Fruit fly (Drosophila melanogaster) whole organism, embryonic: ENCODE measurements around the gene CG4297.

Experiments
- Abd-B ChIP-seq: fragments of 200-800 bp; sonication (Bioruptor generic); optimal IDR thresholded peaks from 2 replicates; lab custom pipeline; 2018; ENCODE audit warnings: missing biosample characterization, mild to moderate bottlenecking, missing genetic modification characterization, moderate library complexity
- CG10267 ChIP-seq: fragments of 200-800 bp; sonication (Bioruptor generic); optimal IDR thresholded peaks from 2 replicates; lab custom pipeline; 2018; ENCODE audit warnings: missing biosample characterization, mild to moderate bottlenecking, missing genetic modification characterization, moderate library complexity
- CG10274 ChIP-seq: fragments of 200-800 bp; sonication (Bioruptor generic); optimal IDR thresholded peaks from 3 replicates; lab custom pipeline; 2017; ENCODE audit warnings: missing biosample characterization, mild to moderate bottlenecking, missing genetic modification characterization
- CG10366 ChIP-seq: fragments of 200-800 bp; sonication (Bioruptor generic); IDR thresholded peaks from 2 replicates; pipeline ENCODE4 v1.3.6; 2022; ENCODE audit warnings: missing biosample characterization, missing genetic modification characterization
- CG12104 ChIP-seq: fragments of 200-800 bp; sonication (Bioruptor generic); optimal IDR thresholded peaks from 3 replicates; lab custom pipeline; 2016; ENCODE audit warnings: missing biosample characterization, missing genetic modification characterization
- CG12236 ChIP-seq: fragments of 200-800 bp; sonication (Bioruptor generic); optimal IDR thresholded peaks from 2 replicates; lab custom pipeline; 2016; ENCODE audit warnings: missing biosample characterization, missing genetic modification characterization
- CG12769 ChIP-seq: fragments of 200-800 bp; sonication (Bioruptor generic); optimal IDR thresholded peaks from 2 replicates; lab custom pipeline; 2019; ENCODE audit warnings: missing biosample characterization, mild to moderate bottlenecking, missing genetic modification characterization, moderate library complexity
- CG14014 ChIP-seq: fragments of 200-800 bp; sonication (Bioruptor generic); IDR thresholded peaks from 2 replicates; pipeline ENCODE4 v1.3.6; 2022; ENCODE audit warnings: missing biosample characterization, missing genetic modification characterization
- CG14050 ChIP-seq: fragments of 200-800 bp; sonication (Bioruptor generic); IDR thresholded peaks from 3 replicates; pipeline ENCODE4 v1.3.6; 2022; ENCODE audit warnings: missing biosample characterization, missing genetic modification characterization
- CG1647 ChIP-seq: fragments of 200-800 bp; sonication (Bioruptor generic); optimal IDR thresholded peaks from 3 replicates; lab custom pipeline; 2016; ENCODE audit warnings: missing biosample characterization, missing genetic modification characterization
- CG16779 ChIP-seq: fragments of 200-800 bp; sonication (Bioruptor generic); IDR thresholded peaks from 2 replicates; pipeline ENCODE4 v1.3.6; 2022; ENCODE audit warnings: missing biosample characterization, missing genetic modification characterization
- CG30020 ChIP-seq: fragments of 200-800 bp; optimal IDR thresholded peaks from 2 replicates; lab custom pipeline; 2019; ENCODE audit warnings: missing biosample characterization, mild to moderate bottlenecking, missing genetic modification characterization, moderate library complexity
- CG34376 ChIP-seq: fragments of 200-800 bp; sonication (Bioruptor generic); optimal IDR thresholded peaks from 2 replicates; lab custom pipeline; 2018; ENCODE audit warnings: missing biosample characterization, mild to moderate bottlenecking, missing genetic modification characterization
- CG5180 ChIP-seq: fragments of 200-800 bp; sonication (Bioruptor generic); optimal IDR thresholded peaks from 3 replicates; lab custom pipeline; 2017; ENCODE audit warnings: missing biosample characterization, missing genetic modification characterization, mild to moderate bottlenecking, moderate library complexity, missing genetic modification reagents
- CG7963 ChIP-seq: fragments of 200-800 bp; sonication (Bioruptor generic); IDR thresholded peaks from 3 replicates; pipeline ENCODE4 v1.3.6; 2022; ENCODE audit warnings: missing biosample characterization, missing genetic modification characterization; ENCODE audit not compliant: partially characterized antibody
- CG8359 ChIP-seq: fragments of 200-800 bp; sonication (Bioruptor generic); optimal IDR thresholded peaks from 2 replicates; lab custom pipeline; 2017; ENCODE audit warnings: missing biosample characterization, mild to moderate bottlenecking, missing genetic modification characterization, borderline replicate concordance
- CG8478 ChIP-seq: fragments of >200 bp; optimal IDR thresholded peaks from 2 replicates; lab custom pipeline; 2018
- Chrac-16 ChIP-seq: fragments of 200-800 bp; sonication (Bioruptor generic); optimal IDR thresholded peaks from 3 replicates; lab custom pipeline; 2016; ENCODE audit warnings: missing biosample characterization, missing genetic modification characterization
- CrebB ChIP-seq: fragments of 200-800 bp; sonication (Bioruptor generic); optimal IDR thresholded peaks from 3 replicates; lab custom pipeline; 2018; ENCODE audit warnings: missing biosample characterization, mild to moderate bottlenecking, missing genetic modification characterization
- D ChIP-seq, 2 experiments: fragments of 200-800 bp in 1 of 2; fragments of >200 bp in 1 of 2; sonication (Bioruptor generic) in 1 of 2; optimal IDR thresholded peaks; 2 replicates in 1 of 2; 3 replicates in 1 of 2; lab custom pipeline; 2017; ENCODE audit warnings: mild to moderate bottlenecking in 1 of 2, missing biosample characterization in 1 of 2, missing genetic modification characterization in 1 of 2, missing genetic modification reagents in 1 of 2
- Dbx ChIP-seq: fragments of 200-800 bp; sonication (Bioruptor generic); IDR thresholded peaks from 3 replicates; pipeline ENCODE4 v1.3.6; 2022; ENCODE audit warnings: missing biosample characterization, missing genetic modification characterization
- Dfd ChIP-seq, 2 experiments: fragments of >200 bp; optimal IDR thresholded peaks; 2 replicates each; lab custom pipeline; 2017; ENCODE audit warnings: missing biosample characterization in 2 of 2, missing genetic modification characterization in 2 of 2
- ERR ChIP-seq: fragments of 200-800 bp; sonication (Bioruptor generic); optimal IDR thresholded peaks from 2 replicates; lab custom pipeline; 2016; ENCODE audit warnings: missing biosample characterization, missing genetic modification characterization
- Eip74EF ChIP-seq, 2 experiments: fragments of 200-800 bp in 1 of 2; fragments of >200 bp in 1 of 2; sonication (Bioruptor generic) in 1 of 2; optimal IDR thresholded peaks; 2 replicates each; lab custom pipeline; 2017 to 2019; ENCODE audit warnings: missing biosample characterization in 2 of 2, missing genetic modification characterization in 2 of 2, mild to moderate bottlenecking in 1 of 2, moderate library complexity in 1 of 2
- HHEX ChIP-seq: fragments of 200-800 bp; sonication (Bioruptor generic); optimal IDR thresholded peaks from 3 replicates; lab custom pipeline; 2017; ENCODE audit warnings: missing biosample characterization, mild to moderate bottlenecking, missing genetic modification characterization, missing genetic modification reagents
- Kr ChIP-seq: fragments of 200-800 bp; sonication (Bioruptor generic); optimal IDR thresholded peaks from 2 replicates; lab custom pipeline; 2017; ENCODE audit warnings: missing biosample characterization, mild to moderate bottlenecking, missing genetic modification characterization
- Optix ChIP-seq: fragments of 200-800 bp; sonication (Bioruptor generic); IDR thresholded peaks from 3 replicates; pipeline ENCODE4 v1.3.6; 2022; ENCODE audit warnings: missing biosample characterization, missing genetic modification characterization
- Sin3A ChIP-seq: fragments of >200 bp; optimal IDR thresholded peaks from 2 replicates; lab custom pipeline; 2018
- Ssrp ChIP-seq: fragments of 200-800 bp; sonication (Bioruptor generic); optimal IDR thresholded peaks from 2 replicates; lab custom pipeline; 2018; ENCODE audit warnings: missing biosample characterization, mild to moderate bottlenecking, missing genetic modification characterization, moderate library complexity
- YL-1 ChIP-seq: fragments of 200-800 bp; sonication (Bioruptor generic); optimal IDR thresholded peaks from 3 replicates; lab custom pipeline; 2017; ENCODE audit warnings: missing biosample characterization, mild to moderate bottlenecking, missing genetic modification characterization
- ac ChIP-seq: fragments of 200-800 bp; sonication (Bioruptor generic); optimal IDR thresholded peaks from 3 replicates; lab custom pipeline; 2017; ENCODE audit warnings: missing biosample characterization, mild to moderate bottlenecking, missing genetic modification characterization
- chn ChIP-seq: fragments of 200-800 bp; sonication (Bioruptor generic); optimal IDR thresholded peaks from 2 replicates; lab custom pipeline; 2016; ENCODE audit warnings: missing biosample characterization, missing genetic modification characterization
- corto ChIP-seq: fragments of 200-800 bp; sonication (Bioruptor generic); optimal IDR thresholded peaks from 2 replicates; lab custom pipeline; 2016; ENCODE audit warnings: missing biosample characterization, mild to moderate bottlenecking, missing genetic modification characterization, moderate library complexity
- dati ChIP-seq: fragments of 200-800 bp; sonication (Bioruptor generic); IDR thresholded peaks from 2 replicates; pipeline ENCODE4 v1.3.6; 2022; ENCODE audit warnings: missing biosample characterization, missing genetic modification characterization
- emc ChIP-seq: fragments of 200-800 bp; sonication (Bioruptor generic); optimal IDR thresholded peaks from 2 replicates; lab custom pipeline; 2016; ENCODE audit warnings: missing biosample characterization, missing genetic modification characterization
- fd102C ChIP-seq: fragments of 200-800 bp; sonication (Bioruptor generic); optimal IDR thresholded peaks from 2 replicates; lab custom pipeline; 2018; ENCODE audit warnings: missing biosample characterization, mild to moderate bottlenecking, missing genetic modification characterization, moderate library complexity
- fd64A ChIP-seq: fragments of 200-800 bp; sonication (Bioruptor generic); optimal IDR thresholded peaks from 3 replicates; lab custom pipeline; 2018; ENCODE audit warnings: missing biosample characterization, mild to moderate bottlenecking, missing genetic modification characterization
- gcm ChIP-seq: fragments of 200-800 bp; sonication (Bioruptor generic); optimal IDR thresholded peaks from 2 replicates; lab custom pipeline; 2019; ENCODE audit warnings: missing biosample characterization, mild to moderate bottlenecking, missing genetic modification characterization, moderate library complexity
- ind ChIP-seq: fragments of 200-800 bp; sonication (Bioruptor generic); optimal IDR thresholded peaks from 3 replicates; lab custom pipeline; 2016; ENCODE audit warnings: missing biosample characterization, missing genetic modification characterization
- insv ChIP-seq, 2 experiments: fragments of 200-800 bp; sonication (Bioruptor generic); optimal IDR thresholded peaks; 3 replicates each; lab custom pipeline; 2016 to 2018; ENCODE audit warnings: missing biosample characterization in 2 of 2, missing genetic modification characterization in 2 of 2
- jumu ChIP-seq: fragments of 200-800 bp; sonication (Bioruptor generic); optimal IDR thresholded peaks from 3 replicates; lab custom pipeline; 2016; ENCODE audit warnings: missing biosample characterization, missing genetic modification characterization
- lilli ChIP-seq: fragments of 200-800 bp; sonication (Bioruptor generic); optimal IDR thresholded peaks from 3 replicates; lab custom pipeline; 2016; ENCODE audit warnings: missing biosample characterization, missing genetic modification characterization
- lmd ChIP-seq: fragments of 200-800 bp; sonication (Bioruptor generic); IDR thresholded peaks from 2 replicates; pipeline ENCODE4 v1.3.6; 2022; ENCODE audit warnings: missing biosample characterization, missing genetic modification characterization
- nerfin-2 ChIP-seq: fragments of 200-800 bp; sonication (Bioruptor generic); IDR thresholded peaks from 2 replicates; pipeline ENCODE4 v1.3.6; 2022; ENCODE audit warnings: missing biosample characterization, missing genetic modification characterization; ENCODE audit not compliant: partially characterized antibody
- row ChIP-seq: fragments of 200-800 bp; sonication (Bioruptor generic); IDR thresholded peaks from 3 replicates; pipeline ENCODE4 v1.3.6; 2022; ENCODE audit warnings: missing biosample characterization, missing genetic modification characterization
- scrt ChIP-seq: fragments of 200-800 bp; sonication (Bioruptor generic); optimal IDR thresholded peaks from 2 replicates; lab custom pipeline; 2018; ENCODE audit warnings: missing biosample characterization, mild to moderate bottlenecking, missing genetic modification characterization, moderate library complexity
- sd ChIP-seq: fragments of 200-800 bp; sonication (Bioruptor generic); optimal IDR thresholded peaks from 3 replicates; lab custom pipeline; 2018; ENCODE audit warnings: missing biosample characterization, mild to moderate bottlenecking, missing genetic modification characterization, moderate library complexity
- so ChIP-seq: fragments of 200-800 bp; sonication (Bioruptor generic); IDR thresholded peaks from 3 replicates; pipeline ENCODE4 v1.3.6; 2022; ENCODE audit warnings: missing biosample characterization, missing genetic modification characterization
- sqz ChIP-seq: fragments of 200-800 bp; sonication (Bioruptor generic); optimal IDR thresholded peaks from 3 replicates; lab custom pipeline; 2018; ENCODE audit warnings: missing biosample characterization, mild to moderate bottlenecking, missing genetic modification characterization

The CG4297 gene

dm6 chr2L:419620-420184, 52.3 kb downstream of the CG4297 start, which contains the start of the genes CG13690 and RpLP1 (continued):
- TF ChIP-seq insv (GFP tag; optimal IDR thresholded peaks at IDR 0.05; lab: Kevin White, UChicago) (peak in 1 of 2 experiments; percentile 60), CrebB (tag; lab: Kevin White, UChicago) (peak; percentile 88), ERR (GFP tag; lab: Kevin White, UChicago) (no peak), CG12769 (tag; lab: Kevin White, UChicago) (peak; percentile 63), HHEX (peak; percentile 85), lilli (GFP tag; lab: Kevin White, UChicago) (peak; percentile 49), scrt (GFP tag; lab: Kevin White, UChicago) (peak; percentile 81), row (GFP tag; lab: Robert Waterston, UW) (peak; percentile 45; the same call in 2 of the 3 replicates), Chrac-16 (GFP tag; lab: Kevin White, UChicago) (peak; percentile 28), Kr (GFP tag; lab: Kevin White, UChicago) (peak; percentile 13), nerfin-2 (GFP tag; lab: Robert Waterston, UW) (no peak), Ssrp (tag; lab: Kevin White, UChicago) (peak; percentile 14), CG14014 (GFP tag; lab: Robert Waterston, UW) (peak; percentile 64; the same call in 1 of the 2 replicates), corto (peak; percentile 8), CG16779 (GFP tag; lab: Robert Waterston, UW) (peak; percentile 58; the same call in 1 of the 2 replicates), Dbx (GFP tag; lab: Robert Waterston, UW) (peak; percentile 48; the same call in 1 of the 3 replicates), ac (GFP tag; lab: Kevin White, UChicago) (peak; percentile 51), emc (peak; percentile 42), Abd-B (GFP tag; lab: Kevin White, UChicago) (peak; percentile 43), CG1647 (GFP tag; lab: Kevin White, UChicago) (peak; percentile 65), sd (tag; lab: Kevin White, UChicago) (peak; percentile 61), CG8359 (GFP tag; lab: Kevin White, UChicago) (peak; percentile 70), so (GFP tag; lab: Robert Waterston, UW) (no peak), Optix (GFP tag; lab: Robert Waterston, UW) (peak; percentile 24; the same call in 1 of the 3 replicates), gcm (GFP tag; lab: Kevin White, UChicago) (peak; percentile 80), CG14050 (GFP tag; lab: Robert Waterston, UW) (peak; percentile 25; the same call in 1 of the 3 replicates), Sin3A (lab: Kevin White, UChicago) (peak; percentile 66), CG10274 (GFP tag; lab: Kevin White, UChicago) (peak; percentile 57), fd64A (GFP tag; lab: Kevin White, UChicago) (peak; percentile 70), CG10267 (tag; lab: Kevin White, UChicago) (peak; percentile 86), Eip74EF (GFP tag; optimal IDR thresholded peaks at IDR 0.05; lab: Kevin White, UChicago) (peak in 1 of 2 experiments; percentile 76), CG7963 (GFP tag; lab: Robert Waterston, UW) (no peak), sqz (GFP tag; lab: Kevin White, UChicago) (peak; percentile 90), ind (GFP tag; lab: Kevin White, UChicago) (peak; percentile 13), CG12104 (peak; percentile 82), CG10366 (GFP tag; lab: Robert Waterston, UW) (no peak), lmd (no peak), chn (GFP tag; lab: Kevin White, UChicago) (peak; percentile 55), D (optimal IDR thresholded peaks at IDR 0.05; lab: Kevin White, UChicago) (no peak), D (GFP tag; optimal IDR thresholded peaks at IDR 0.05; lab: Kevin White, UChicago) (peak; percentile 73), CG34376 (GFP tag; lab: Kevin White, UChicago) (peak; percentile 96), CG12236 (GFP tag; lab: Kevin White, UChicago) (peak; percentile 61), CG8478 (no peak), dati (no peak), Dfd (GFP tag; optimal IDR thresholded peaks at IDR 0.05; lab: Kevin White, UChicago) (no peak), fd102C (GFP tag; lab: Kevin White, UChicago) (peak; percentile 71), jumu (GFP tag; lab: Kevin White, UChicago) (peak; percentile 11), YL-1 (GFP tag; lab: Kevin White, UChicago) (peak; percentile 95), CG5180 (GFP tag; lab: Kevin White, UChicago) (peak; percentile 48), CG30020 (tag; lab: Kevin White, UChicago) (peak; percentile 76)
